Fruit fly (Drosophila melanogaster): ENCODE data around the gene CG14367.

The CG14367 gene

dm6 chr3R:13716827-13717226 lies 23.0 kb downstream of the CG14367 start (continued):
- TF ChIP-seq CG11902 (GFP tag; optimal IDR thresholded peaks at IDR 0.05) (peak; percentile 30), Smox (GFP tag; optimal IDR thresholded peaks at IDR 0.05) (peak; percentile 51), CG1621 (tag; optimal IDR thresholded peaks at IDR 0.05) (peak; percentile 80), Lpt (GFP tag; optimal IDR thresholded peaks at IDR 0.05) (peak; percentile 86), CG6276 (GFP tag; optimal IDR thresholded peaks at IDR 0.05) (peak; percentile 87), pdm3 (GFP tag; optimal IDR thresholded peaks at IDR 0.05) (peak; percentile 85), Eip93F (GFP tag; optimal IDR thresholded peaks at IDR 0.05) (no peak), CG32006 (GFP tag; optimal IDR thresholded peaks at IDR 0.05) (peak; percentile 93), CG31627 (GFP tag; optimal IDR thresholded peaks at IDR 0.05) (peak; percentile 57), CG8319 (GFP tag; optimal IDR thresholded peaks at IDR 0.05) (peak; percentile 56), svp (GFP tag) (peak; percentile 73), Sox15 (GFP tag; optimal IDR thresholded peaks at IDR 0.05) (peak; percentile 40), eg (GFP tag; IDR thresholded peaks at IDR 0.05) (peak; percentile 96)

dm6 chr3R:13718076-13718475 lies 24.2 kb downstream of the CG14367 start, which contains the start of gene Ubc87F:
TSS of gene Ubc87F (minus strand) at chr3R:13718176.
- TF ChIP-seq Smox (GFP tag; optimal IDR thresholded peaks at IDR 0.05) (no peak), spab (GFP tag; optimal IDR thresholded peaks at IDR 0.05) (no peak), CG11762 (GFP tag; optimal IDR thresholded peaks at IDR 0.05; ENCODE audit: insufficient read depth) (no peak), CG1621 (tag; optimal IDR thresholded peaks at IDR 0.05) (no peak), eg (GFP tag; IDR thresholded peaks at IDR 0.05) (no peak), fd59A (GFP tag; optimal IDR thresholded peaks at IDR 0.05) (no peak), Met (GFP tag; optimal IDR thresholded peaks at IDR 0.05) (no peak)

dm6 chr3R:13719053-13719452 lies 25.2 kb downstream of the CG14367 start:
- no peak for TF ChIP-seq CG6808 (GFP tag; optimal IDR thresholded peaks at IDR 0.05)
- peak in 1 of 2 experiments; percentile 12 for TF ChIP-seq ss (GFP tag; optimal IDR thresholded peaks at IDR 0.05)
- no peak for TF ChIP-seq pdm3 (GFP tag; optimal IDR thresholded peaks at IDR 0.05)
- TF ChIP-seq Eip78C (GFP tag), result peak; percentile 44

- TF ChIP-seq CG9139 (GFP tag; optimal IDR thresholded peaks at IDR 0.05) (no peak), CG34406 (GFP tag; optimal IDR thresholded peaks at IDR 0.05) (no peak), achi (GFP tag; optimal IDR thresholded peaks at IDR 0.05) (no peak), Eip93F (GFP tag; optimal IDR thresholded peaks at IDR 0.05) (no peak), Ets21C (GFP tag; optimal IDR thresholded peaks at IDR 0.05) (no peak), Sox15 (GFP tag; optimal IDR thresholded peaks at IDR 0.05) (no peak), Blimp-1 (GFP tag; optimal IDR thresholded peaks at IDR 0.05) (no peak), dsx (GFP tag; optimal IDR thresholded peaks at IDR 0.05; ENCODE audit: poor library complexity, severe bottlenecking) (no peak), eg (GFP tag; IDR thresholded peaks at IDR 0.05) (no peak), salr (GFP tag; optimal IDR thresholded peaks at IDR 0.05) (no peak), CG4318 (GFP tag; optimal IDR thresholded peaks at IDR 0.05) (no peak), svp (GFP tag) (no peak), esn (GFP tag; optimal IDR thresholded peaks at IDR 0.05) (no peak), Lpt (GFP tag; optimal IDR thresholded peaks at IDR 0.05) (no peak), CG6808 (GFP tag; optimal IDR thresholded peaks at IDR 0.05) (no peak), CG8319 (GFP tag; optimal IDR thresholded peaks at IDR 0.05) (no peak), Eip75B (GFP tag; optimal IDR thresholded peaks at IDR 0.05) (no peak), Sox14 (GFP tag; optimal IDR thresholded peaks at IDR 0.05) (no peak)
Observed at dm6 chr3R:13720798-13721197, 26.9 kb downstream of the CG14367 start.

- TF ChIP-seq eg (GFP tag; IDR thresholded peaks at IDR 0.05) (no peak), dac (GFP tag; optimal IDR thresholded peaks at IDR 0.05) (no peak), esn (GFP tag; optimal IDR thresholded peaks at IDR 0.05) (no peak)
Observed at dm6 chr3R:13721998-13722397, 28.1 kb downstream of the CG14367 start.
